Fruit fly (Drosophila melanogaster) whole organism, embryonic: ENCODE data around the gene Bdp1.

Experiments used
- Adf1 ChIP-seq: fragments of 200-800 bp; sonication (Bioruptor generic); IDR thresholded peaks from 2 replicates; pipeline ENCODE4 v1.3.6; 2022; ENCODE audit warnings: missing biosample characterization, missing genetic modification characterization
- BtbVII ChIP-seq: fragments of 200-800 bp; sonication (Bioruptor generic); optimal IDR thresholded peaks from 3 replicates; lab custom pipeline; 2017; ENCODE audit warnings: missing biosample characterization, mild to moderate bottlenecking, missing genetic modification characterization
- CG12942 ChIP-seq: fragments of 200-800 bp; sonication (Bioruptor generic); optimal IDR thresholded peaks from 3 replicates; lab custom pipeline; 2016; ENCODE audit warnings: missing biosample characterization, missing genetic modification characterization
- CG15601 ChIP-seq: fragments of 200-800 bp; sonication (Bioruptor generic); optimal IDR thresholded peaks from 3 replicates; lab custom pipeline; 2019; ENCODE audit warnings: missing biosample characterization, mild to moderate bottlenecking, missing genetic modification characterization, moderate library complexity
- CG15696 ChIP-seq: fragments of 200-800 bp; sonication (Bioruptor generic); optimal IDR thresholded peaks from 2 replicates; lab custom pipeline; 2019; ENCODE audit warnings: missing biosample characterization, mild to moderate bottlenecking, missing genetic modification characterization, moderate library complexity
- CG1602 ChIP-seq: fragments of 200-800 bp; sonication (Bioruptor generic); optimal IDR thresholded peaks from 3 replicates; lab custom pipeline; 2016; ENCODE audit warnings: missing biosample characterization, missing genetic modification characterization
- CG1647 ChIP-seq: fragments of 200-800 bp; sonication (Bioruptor generic); optimal IDR thresholded peaks from 3 replicates; lab custom pipeline; 2016; ENCODE audit warnings: missing biosample characterization, missing genetic modification characterization
- CG17186 ChIP-seq: fragments of 200-800 bp; sonication (Bioruptor generic); optimal IDR thresholded peaks from 3 replicates; lab custom pipeline; 2017; ENCODE audit warnings: missing biosample characterization, missing genetic modification reagents, missing genetic modification characterization
- CG17328 ChIP-seq: fragments of 200-800 bp; sonication (Bioruptor generic); IDR thresholded peaks from 2 replicates; pipeline ENCODE4 v1.3.6; 2022; ENCODE audit warnings: missing biosample characterization, missing genetic modification characterization
- CG17912 ChIP-seq: fragments of 200-800 bp; sonication (Bioruptor generic); optimal IDR thresholded peaks from 2 replicates; lab custom pipeline; 2018; ENCODE audit warnings: missing biosample characterization, mild to moderate bottlenecking, missing genetic modification characterization
- CG1792 ChIP-seq: fragments of 200-800 bp; sonication (Bioruptor generic); optimal IDR thresholded peaks from 2 replicates; lab custom pipeline; 2016; ENCODE audit warnings: missing biosample characterization, missing genetic modification characterization
- CG2129 ChIP-seq: fragments of 200-800 bp; sonication (Bioruptor generic); IDR thresholded peaks from 2 replicates; pipeline ENCODE4 v1.3.6; 2022; ENCODE audit warnings: missing biosample characterization, missing genetic modification characterization; ENCODE audit not compliant: partially characterized antibody
- CG31388 ChIP-seq: fragments of 200-800 bp; sonication (Bioruptor generic); optimal IDR thresholded peaks from 2 replicates; lab custom pipeline; 2016; ENCODE audit warnings: missing biosample characterization, missing genetic modification characterization
- CG32532 ChIP-seq: fragments of 200-800 bp; sonication (Bioruptor generic); IDR thresholded peaks from 2 replicates; pipeline ENCODE4 v1.3.6; 2022; ENCODE audit warnings: missing biosample characterization, missing genetic modification characterization
- CG3281 ChIP-seq: fragments of 200-800 bp; sonication (Bioruptor generic); optimal IDR thresholded peaks from 3 replicates; lab custom pipeline; 2017; ENCODE audit warnings: missing biosample characterization, mild to moderate bottlenecking, missing genetic modification characterization
- CG33213 ChIP-seq: fragments of 200-800 bp; sonication (Bioruptor generic); optimal IDR thresholded peaks from 3 replicates; lab custom pipeline; 2016; ENCODE audit warnings: missing biosample characterization, missing genetic modification characterization
- CG34224 ChIP-seq: fragments of 200-800 bp; sonication (Bioruptor generic); IDR thresholded peaks from 3 replicates; pipeline ENCODE4 v1.3.6; 2022; ENCODE audit warnings: missing biosample characterization, missing genetic modification characterization; ENCODE audit not compliant: partially characterized antibody
- CG6272 ChIP-seq: fragments of 200-800 bp; sonication (Bioruptor generic); IDR thresholded peaks from 2 replicates; pipeline ENCODE4 v1.3.6; 2022; ENCODE audit warnings: missing biosample characterization, missing genetic modification characterization
- CG7372 ChIP-seq: fragments of 200-800 bp; sonication (Bioruptor generic); IDR thresholded peaks from 2 replicates; pipeline ENCODE4 v1.3.6; 2022; ENCODE audit warnings: missing biosample characterization, missing genetic modification characterization
- CG7745 ChIP-seq: fragments of 200-800 bp; sonication (Bioruptor generic); optimal IDR thresholded peaks from 2 replicates; lab custom pipeline; 2018; ENCODE audit warnings: missing biosample characterization, mild to moderate bottlenecking, missing genetic modification characterization, moderate library complexity
- D ChIP-seq, 2 experiments: fragments of 200-800 bp in 1 of 2; fragments of >200 bp in 1 of 2; sonication (Bioruptor generic) in 1 of 2; optimal IDR thresholded peaks; 2 replicates in 1 of 2; 3 replicates in 1 of 2; lab custom pipeline; 2017; ENCODE audit warnings: mild to moderate bottlenecking in 1 of 2, missing biosample characterization in 1 of 2, missing genetic modification characterization in 1 of 2, missing genetic modification reagents in 1 of 2
- Deaf1 ChIP-seq: fragments of 200-800 bp; optimal IDR thresholded peaks from 3 replicates; lab custom pipeline; 2019; ENCODE audit warnings: missing biosample characterization, mild to moderate bottlenecking, missing genetic modification characterization, moderate library complexity
- Dek ChIP-seq: fragments of 200-800 bp; sonication (Bioruptor generic); optimal IDR thresholded peaks from 3 replicates; lab custom pipeline; 2019; ENCODE audit warnings: missing biosample characterization, mild to moderate bottlenecking, missing genetic modification characterization, moderate library complexity
- Doc2 ChIP-seq: fragments of 200-800 bp; sonication (Bioruptor generic); IDR thresholded peaks from 2 replicates; pipeline ENCODE4 v1.3.6; 2022; ENCODE audit warnings: missing biosample characterization, missing genetic modification characterization
- Drgx ChIP-seq: fragments of 200-800 bp; sonication (Bioruptor generic); IDR thresholded peaks from 2 replicates; pipeline ENCODE4 v1.3.6; 2022; ENCODE audit warnings: missing biosample characterization, missing genetic modification characterization
- Ets65A ChIP-seq: fragments of 200-800 bp; sonication (Bioruptor generic); peaks from one replicate; lab custom pipeline; 2016; ENCODE audit warnings: missing biosample characterization, missing genetic modification characterization
- GATAe ChIP-seq: fragments of 200-800 bp; sonication (Bioruptor generic); conservative IDR thresholded peaks from 2 replicates; pipeline ENCODE4 v1.3.6; 2022; ENCODE audit warnings: missing biosample characterization, missing genetic modification characterization
- Hand ChIP-seq: fragments of 200-800 bp; sonication (Bioruptor generic); optimal IDR thresholded peaks from 2 replicates; lab custom pipeline; 2017; ENCODE audit warnings: mild to moderate bottlenecking, missing biosample characterization, missing genetic modification reagents, missing genetic modification characterization
- Kr ChIP-seq: fragments of 200-800 bp; sonication (Bioruptor generic); optimal IDR thresholded peaks from 2 replicates; lab custom pipeline; 2017; ENCODE audit warnings: missing biosample characterization, mild to moderate bottlenecking, missing genetic modification characterization
- MBD-R2 ChIP-seq: fragments of 200-800 bp; sonication (Bioruptor generic); IDR thresholded peaks from 2 replicates; pipeline ENCODE4 v1.3.6; 2022; ENCODE audit warnings: missing biosample characterization, missing genetic modification characterization
- Meics ChIP-seq: fragments of 200-800 bp; sonication (Bioruptor generic); optimal IDR thresholded peaks from 2 replicates; lab custom pipeline; 2017; ENCODE audit warnings: missing biosample characterization, mild to moderate bottlenecking, missing genetic modification characterization
- NFAT ChIP-seq: fragments of 200-800 bp; sonication (Bioruptor generic); IDR thresholded peaks from 2 replicates; pipeline ENCODE4 v1.3.6; 2022; ENCODE audit warnings: missing biosample characterization, missing genetic modification characterization
- Spps ChIP-seq: fragments of 200-800 bp; sonication (Bioruptor generic); optimal IDR thresholded peaks from 2 replicates; lab custom pipeline; 2018; ENCODE audit warnings: missing biosample characterization, mild to moderate bottlenecking, missing genetic modification characterization
- Sry-β ChIP-seq: fragments of 200-800 bp; sonication (Bioruptor generic); optimal IDR thresholded peaks from 2 replicates; lab custom pipeline; 2018; ENCODE audit warnings: missing biosample characterization, mild to moderate bottlenecking, missing genetic modification characterization, moderate library complexity
- ab ChIP-seq: fragments of 200-800 bp; sonication (Bioruptor generic); optimal IDR thresholded peaks from 2 replicates; lab custom pipeline; 2016; ENCODE audit warnings: missing biosample characterization, missing genetic modification characterization
- br ChIP-seq: fragments of >200 bp; optimal IDR thresholded peaks from 2 replicates; lab custom pipeline; 2017
- bsh ChIP-seq, 2 experiments: fragments of 200-800 bp; sonication (Bioruptor generic); optimal IDR thresholded peaks; 2 replicates each; lab custom pipeline; 2017 to 2018; ENCODE audit warnings: mild to moderate bottlenecking in 2 of 2, missing biosample characterization in 2 of 2, missing genetic modification characterization in 2 of 2, moderate library complexity in 1 of 2
- cas ChIP-seq: fragments of 200-800 bp; sonication (Bioruptor generic); IDR thresholded peaks from 2 replicates; pipeline ENCODE4 v1.3.6; 2022; ENCODE audit warnings: missing biosample characterization, missing genetic modification characterization
- dmrt11E ChIP-seq: fragments of 200-800 bp; sonication (Bioruptor generic); optimal IDR thresholded peaks from 3 replicates; lab custom pipeline; 2018; ENCODE audit warnings: missing biosample characterization, mild to moderate bottlenecking, missing genetic modification characterization, moderate library complexity
- gce ChIP-seq: fragments of 200-800 bp; sonication (Bioruptor generic); IDR thresholded peaks from 3 replicates; pipeline ENCODE4 v1.3.6; 2022; ENCODE audit warnings: missing biosample characterization, missing genetic modification characterization
- hb ChIP-seq: fragments of 200-800 bp; sonication (Bioruptor generic); IDR thresholded peaks from 3 replicates; pipeline ENCODE4 v1.3.6; 2022; ENCODE audit warnings: missing biosample characterization, missing genetic modification characterization; ENCODE audit not compliant: partially characterized antibody
- hbn ChIP-seq: fragments of 200-800 bp; sonication (Bioruptor generic); IDR thresholded peaks from 2 replicates; pipeline ENCODE4 v1.3.6; 2022; ENCODE audit warnings: missing biosample characterization, missing genetic modification characterization; ENCODE audit not compliant: partially characterized antibody
- lab ChIP-seq: fragments of 200-800 bp; sonication (Bioruptor generic); optimal IDR thresholded peaks from 3 replicates; lab custom pipeline; 2017; ENCODE audit warnings: missing biosample characterization, missing genetic modification characterization, mild to moderate bottlenecking, moderate library complexity, missing genetic modification reagents
- mirr ChIP-seq: fragments of 200-800 bp; sonication (Bioruptor generic); optimal IDR thresholded peaks from 3 replicates; lab custom pipeline; 2018; ENCODE audit warnings: missing biosample characterization, mild to moderate bottlenecking, missing genetic modification characterization
- nerfin-1 ChIP-seq: fragments of 200-800 bp; sonication (Bioruptor generic); optimal IDR thresholded peaks from 3 replicates; lab custom pipeline; 2019; ENCODE audit warnings: missing biosample characterization, mild to moderate bottlenecking, missing genetic modification characterization, moderate library complexity
- nmo ChIP-seq: fragments of 200-800 bp; sonication (Bioruptor generic); optimal IDR thresholded peaks from 2 replicates; lab custom pipeline; 2018; ENCODE audit warnings: missing biosample characterization, mild to moderate bottlenecking, missing genetic modification characterization, moderate library complexity
- unpg ChIP-seq: fragments of 200-800 bp; sonication (Bioruptor generic); optimal IDR thresholded peaks from 3 replicates; lab custom pipeline; 2018; ENCODE audit warnings: missing biosample characterization, mild to moderate bottlenecking, missing genetic modification characterization, moderate library complexity
- wor ChIP-seq: fragments of 200-800 bp; sonication (Bioruptor generic); IDR thresholded peaks from 2 replicates; pipeline ENCODE4 v1.3.6; 2022; ENCODE audit warnings: missing biosample characterization, missing genetic modification characterization

Gene Bdp1

dm6 chr2L:13373435-13374242 lies at the start of gene Bdp1, which contains the start of gene CG6565 (continued):
- peak; percentile 97 for TF ChIP-seq CG1792 (GFP tag; lab: Kevin White, UChicago)
- peak; percentile 95 for TF ChIP-seq CG32532 (GFP tag; lab: Robert Waterston, UW)
- peak; percentile 97 for TF ChIP-seq lab (GFP tag; lab: Kevin White, UChicago)
- peak; percentile 98 for TF ChIP-seq CG33213 (GFP tag; lab: Kevin White, UChicago)
- TF ChIP-seq Hand (GFP tag; lab: Kevin White, UChicago), result peak; percentile 80
- peak; percentile 98 for TF ChIP-seq CG12942
- peak; percentile 99 for TF ChIP-seq nmo
- TF ChIP-seq hb (GFP tag; lab: Robert Waterston, UW), result no peak
- TF ChIP-seq mirr, result peak; percentile 70
- TF ChIP-seq dmrt11E (tag; lab: Kevin White, UChicago), result peak; percentile 98
- TF ChIP-seq gce (GFP tag; lab: Robert Waterston, UW), result peak; percentile 76
- TF ChIP-seq BtbVII (GFP tag; lab: Kevin White, UChicago), result peak; percentile 93
- TF ChIP-seq CG34224, result no peak
- peak; percentile 89 for TF ChIP-seq cas (GFP tag; lab: Robert Waterston, UW)
- no peak for TF ChIP-seq Kr (GFP tag; lab: Kevin White, UChicago)
- peak; percentile 91 for TF ChIP-seq Doc2
- TF ChIP-seq CG3281 (GFP tag; lab: Kevin White, UChicago), result peak; percentile 96
- TF ChIP-seq CG15601 (tag; lab: Kevin White, UChicago), result peak; percentile 93
- TF ChIP-seq CG31388 (GFP tag; lab: Kevin White, UChicago), result peak; percentile 95
- peak; percentile 79 for TF ChIP-seq GATAe (GFP tag; lab: Robert Waterston, UW)
- TF ChIP-seq bsh (GFP tag; optimal IDR thresholded peaks at IDR 0.05; lab: Kevin White, UChicago), result peak; percentile 83 to 95
- peak; percentile 96 for TF ChIP-seq Meics (GFP tag; lab: Kevin White, UChicago)
- TF ChIP-seq Drgx, result peak; percentile 92
- peak; percentile 98 for TF ChIP-seq CG1647 (GFP tag; lab: Kevin White, UChicago)
- no peak for TF ChIP-seq hbn (GFP tag; lab: Robert Waterston, UW)
- peak; percentile 86 for TF ChIP-seq CG17186 (GFP tag; lab: Kevin White, UChicago)
- peak; percentile 96 for TF ChIP-seq Dek (tag; lab: Kevin White, UChicago)
- peak; percentile 88 for TF ChIP-seq Sry-β
- TF ChIP-seq br (lab: Kevin White, UChicago), result no peak
- peak; percentile 92 for TF ChIP-seq Spps
- TF ChIP-seq CG2129 (GFP tag; lab: Robert Waterston, UW), result no peak
- TF ChIP-seq CG7745 (tag; lab: Kevin White, UChicago), result no peak
- TF ChIP-seq CG6272 (GFP tag; lab: Robert Waterston, UW), result peak; percentile 97
- peak; percentile 82 for TF ChIP-seq Adf1 (GFP tag; lab: Robert Waterston, UW)
- TF ChIP-seq NFAT (GFP tag; lab: Robert Waterston, UW), result peak; percentile 90
- peak; percentile 90 for TF ChIP-seq CG17328 (GFP tag; lab: Robert Waterston, UW)
- TF ChIP-seq Ets65A (GFP tag; lab: Kevin White, UChicago), result peak; percentile 100
- peak; percentile 87 for TF ChIP-seq MBD-R2
- TF ChIP-seq unpg (GFP tag; lab: Kevin White, UChicago), result peak; percentile 94
- peak; percentile 96 for TF ChIP-seq CG7372
- peak; percentile 92 for TF ChIP-seq nerfin-1 (tag; lab: Kevin White, UChicago)
- TF ChIP-seq wor, result peak; percentile 96
- TF ChIP-seq D (optimal IDR thresholded peaks at IDR 0.05; lab: Kevin White, UChicago), result no peak
- TF ChIP-seq D (GFP tag; optimal IDR thresholded peaks at IDR 0.05; lab: Kevin White, UChicago), result peak; percentile 96
- TF ChIP-seq CG15696 (tag; lab: Kevin White, UChicago), result peak; percentile 97
- TF ChIP-seq CG17912 (GFP tag; lab: Kevin White, UChicago), result peak; percentile 58
- TF ChIP-seq Deaf1, result peak; percentile 73
- TF ChIP-seq CG1602 (GFP tag; lab: Kevin White, UChicago), result peak; percentile 99
- peak; percentile 97 for TF ChIP-seq ab (GFP tag; lab: Kevin White, UChicago)
